Fruit fly (Drosophila melanogaster) whole organism, embryonic: Measurements from ENCODE around the gene Zaf1.
A peak's percentile ranks its signal among the peaks of the same experiment; 100 is the strongest.

Source experiments
- Aef1 ChIP-seq: fragments of 200-800 bp; sonication (Bioruptor generic); IDR thresholded peaks from 3 replicates; pipeline ENCODE4 v1.3.6; 2022; ENCODE audit warnings: missing biosample characterization, missing genetic modification characterization
- Blimp-1 ChIP-seq: fragments of 200-800 bp; sonication (Bioruptor generic); optimal IDR thresholded peaks from 3 replicates; lab custom pipeline; 2018; ENCODE audit warnings: missing biosample characterization, missing genetic modification characterization, mild to moderate bottlenecking, moderate library complexity, missing genetic modification reagents
- CG11723 ChIP-seq: fragments of 200-800 bp; sonication (Bioruptor generic); optimal IDR thresholded peaks from 2 replicates; lab custom pipeline; 2017; ENCODE audit warnings: missing biosample characterization, mild to moderate bottlenecking, missing genetic modification characterization
- CG12236 ChIP-seq: fragments of 200-800 bp; sonication (Bioruptor generic); optimal IDR thresholded peaks from 2 replicates; lab custom pipeline; 2016; ENCODE audit warnings: missing biosample characterization, missing genetic modification characterization
- CG12744 ChIP-seq: fragments of 200-800 bp; sonication (Bioruptor generic); optimal IDR thresholded peaks from 2 replicates; lab custom pipeline; 2016; ENCODE audit warnings: missing biosample characterization, missing genetic modification characterization
- CG13624 ChIP-seq: fragments of 200-800 bp; sonication (Bioruptor generic); optimal IDR thresholded peaks from 2 replicates; lab custom pipeline; 2016; ENCODE audit warnings: missing biosample characterization, missing genetic modification characterization
- CG17359 ChIP-seq: fragments of 200-800 bp; sonication (Bioruptor generic); optimal IDR thresholded peaks from 3 replicates; lab custom pipeline; 2018; ENCODE audit warnings: missing biosample characterization, mild to moderate bottlenecking, missing genetic modification characterization, moderate library complexity
- CG17361 ChIP-seq: fragments of 200-800 bp; sonication (Bioruptor generic); IDR thresholded peaks from 3 replicates; pipeline ENCODE4 v1.3.6; 2022; ENCODE audit warnings: missing biosample characterization, missing genetic modification characterization
- CG2116 ChIP-seq: fragments of 200-800 bp; sonication (Bioruptor generic); optimal IDR thresholded peaks from 3 replicates; lab custom pipeline; 2018; ENCODE audit warnings: missing biosample characterization, mild to moderate bottlenecking, missing genetic modification characterization
- CG2875 ChIP-seq: fragments of 200-800 bp; sonication (Bioruptor generic); optimal IDR thresholded peaks from 2 replicates; lab custom pipeline; 2017; ENCODE audit warnings: missing biosample characterization, mild to moderate bottlenecking, missing genetic modification characterization, missing genetic modification reagents
- CG31224 ChIP-seq: fragments of 200-800 bp; sonication (Bioruptor generic); IDR thresholded peaks from 2 replicates; pipeline ENCODE4 v1.3.6; 2022; ENCODE audit warnings: missing biosample characterization, missing genetic modification characterization
- CG34376 ChIP-seq: fragments of 200-800 bp; sonication (Bioruptor generic); optimal IDR thresholded peaks from 2 replicates; lab custom pipeline; 2018; ENCODE audit warnings: missing biosample characterization, mild to moderate bottlenecking, missing genetic modification characterization
- CG3995 ChIP-seq: fragments of 200-800 bp; sonication (Bioruptor generic); optimal IDR thresholded peaks from 3 replicates; lab custom pipeline; 2016; ENCODE audit warnings: missing biosample characterization, missing genetic modification characterization
- CG4617 ChIP-seq: fragments of 200-800 bp; sonication (Bioruptor generic); optimal IDR thresholded peaks from 3 replicates; lab custom pipeline; 2016; ENCODE audit warnings: missing biosample characterization, missing genetic modification characterization, borderline replicate concordance
- CG6683 ChIP-seq: fragments of 200-800 bp; sonication (Bioruptor generic); optimal IDR thresholded peaks from 2 replicates; lab custom pipeline; 2017; ENCODE audit warnings: missing biosample characterization, mild to moderate bottlenecking, missing genetic modification characterization, missing genetic modification reagents
- CG7839 ChIP-seq: fragments of 200-800 bp; sonication (Bioruptor generic); optimal IDR thresholded peaks from 3 replicates; lab custom pipeline; 2018; ENCODE audit warnings: missing biosample characterization, mild to moderate bottlenecking, missing genetic modification characterization, moderate library complexity
- CG9215 ChIP-seq: fragments of 200-800 bp; sonication (Bioruptor generic); IDR thresholded peaks from 2 replicates; pipeline ENCODE4 v1.3.6; 2022; ENCODE audit warnings: missing biosample characterization, missing genetic modification characterization
- CG9727 ChIP-seq: fragments of 200-800 bp; sonication (Bioruptor generic); optimal IDR thresholded peaks from 3 replicates; lab custom pipeline; 2017; ENCODE audit warnings: missing biosample characterization, mild to moderate bottlenecking, missing genetic modification characterization
- CG9932 ChIP-seq: fragments of 200-800 bp; sonication (Bioruptor generic); IDR thresholded peaks from 2 replicates; pipeline ENCODE4 v1.3.6; 2022; ENCODE audit warnings: missing biosample characterization, missing genetic modification characterization
- CHES-1-like ChIP-seq: fragments of 200-800 bp; sonication (Bioruptor generic); optimal IDR thresholded peaks from 2 replicates; lab custom pipeline; 2016; ENCODE audit warnings: missing biosample characterization, missing genetic modification characterization
- Chrac-16 ChIP-seq: fragments of 200-800 bp; sonication (Bioruptor generic); optimal IDR thresholded peaks from 3 replicates; lab custom pipeline; 2016; ENCODE audit warnings: missing biosample characterization, missing genetic modification characterization
- ERR ChIP-seq: fragments of 200-800 bp; sonication (Bioruptor generic); optimal IDR thresholded peaks from 2 replicates; lab custom pipeline; 2016; ENCODE audit warnings: missing biosample characterization, missing genetic modification characterization
- Elba2 ChIP-seq: fragments of 200-800 bp; sonication (Bioruptor generic); optimal IDR thresholded peaks from 3 replicates; lab custom pipeline; 2016; ENCODE audit warnings: missing biosample characterization, missing genetic modification characterization
- Fer3 ChIP-seq: fragments of 200-800 bp; sonication (Bioruptor generic); optimal IDR thresholded peaks from 2 replicates; lab custom pipeline; 2018; ENCODE audit warnings: missing biosample characterization, mild to moderate bottlenecking, missing genetic modification characterization, moderate library complexity
- Hmr ChIP-seq: fragments of 200-800 bp; sonication (Bioruptor generic); optimal IDR thresholded peaks from 3 replicates; lab custom pipeline; 2017; ENCODE audit warnings: mild to moderate bottlenecking, missing biosample characterization, missing genetic modification reagents, missing genetic modification characterization
- Max ChIP-seq: fragments of 200-800 bp; sonication (Bioruptor generic); optimal IDR thresholded peaks from 2 replicates; lab custom pipeline; 2016; ENCODE audit warnings: missing biosample characterization, mild to moderate bottlenecking, missing genetic modification characterization
- Mes4 ChIP-seq: fragments of 200-800 bp; sonication (Bioruptor generic); optimal IDR thresholded peaks from 2 replicates; lab custom pipeline; 2016; ENCODE audit warnings: missing biosample characterization, missing genetic modification characterization
- Oli ChIP-seq: fragments of 200-800 bp; sonication (Bioruptor generic); optimal IDR thresholded peaks from 2 replicates; lab custom pipeline; 2018; ENCODE audit warnings: missing biosample characterization, mild to moderate bottlenecking, missing genetic modification characterization, moderate library complexity
- Optix ChIP-seq: fragments of 200-800 bp; sonication (Bioruptor generic); IDR thresholded peaks from 3 replicates; pipeline ENCODE4 v1.3.6; 2022; ENCODE audit warnings: missing biosample characterization, missing genetic modification characterization
- Sin3A ChIP-seq: fragments of >200 bp; optimal IDR thresholded peaks from 2 replicates; lab custom pipeline; 2018
- ato ChIP-seq: fragments of 200-800 bp; sonication (Bioruptor generic); IDR thresholded peaks from 2 replicates; pipeline ENCODE4 v1.3.6; 2022; ENCODE audit warnings: missing biosample characterization, missing genetic modification characterization; ENCODE audit not compliant: partially characterized antibody
- az2 ChIP-seq: fragments of 200-800 bp; sonication (Bioruptor generic); optimal IDR thresholded peaks from 3 replicates; lab custom pipeline; 2016; ENCODE audit warnings: missing biosample characterization, missing genetic modification characterization
- chif ChIP-seq, 2 experiments: fragments of 200-800 bp; sonication (Bioruptor generic); optimal IDR thresholded peaks; 3 replicates each; lab custom pipeline; 2016; ENCODE audit warnings: missing biosample characterization in 2 of 2, missing genetic modification characterization in 2 of 2
- dimm ChIP-seq: fragments of 200-800 bp; sonication (Bioruptor generic); IDR thresholded peaks from 2 replicates; pipeline ENCODE4 v1.3.6; 2022; ENCODE audit warnings: missing biosample characterization, missing genetic modification characterization
- esg ChIP-seq: fragments of 200-800 bp; sonication (Bioruptor generic); conservative IDR thresholded peaks from 2 replicates; pipeline ENCODE4 v1.3.6; 2022; ENCODE audit warnings: missing biosample characterization, missing genetic modification characterization
- gcm ChIP-seq: fragments of 200-800 bp; sonication (Bioruptor generic); optimal IDR thresholded peaks from 2 replicates; lab custom pipeline; 2019; ENCODE audit warnings: missing biosample characterization, mild to moderate bottlenecking, missing genetic modification characterization, moderate library complexity
- gsb ChIP-seq: fragments of 200-800 bp; sonication (Bioruptor generic); IDR thresholded peaks from 2 replicates; pipeline ENCODE4 v1.3.6; 2022; ENCODE audit warnings: missing biosample characterization, missing genetic modification characterization
- hkb ChIP-seq, 2 experiments: fragments of 200-800 bp in 1 of 2; fragments of >200 bp in 1 of 2; sonication (Bioruptor generic) in 1 of 2; IDR thresholded peaks in 1 of 2; optimal IDR thresholded peaks in 1 of 2; 2 replicates each; pipeline versions ENCODE4 v1.3.6 to Lab custom; 2017 to 2022; ENCODE audit warnings: missing biosample characterization in 1 of 2, missing genetic modification characterization in 1 of 2
- mam ChIP-seq: fragments of 200-800 bp; sonication (Bioruptor generic); optimal IDR thresholded peaks from 3 replicates; lab custom pipeline; 2016; ENCODE audit warnings: missing biosample characterization, missing genetic modification characterization
- mld ChIP-seq: fragments of 200-800 bp; sonication (Bioruptor generic); IDR thresholded peaks from 3 replicates; pipeline ENCODE4 v1.3.6; 2022; ENCODE audit warnings: missing biosample characterization, missing genetic modification characterization; ENCODE audit not compliant: partially characterized antibody
- nmo ChIP-seq: fragments of 200-800 bp; sonication (Bioruptor generic); optimal IDR thresholded peaks from 2 replicates; lab custom pipeline; 2018; ENCODE audit warnings: missing biosample characterization, mild to moderate bottlenecking, missing genetic modification characterization, moderate library complexity
- phol ChIP-seq: fragments of 200-800 bp; sonication (Bioruptor generic); optimal IDR thresholded peaks from 3 replicates; lab custom pipeline; 2018; ENCODE audit warnings: missing biosample characterization, mild to moderate bottlenecking, missing genetic modification characterization, moderate library complexity
- run ChIP-seq: fragments of 200-800 bp; sonication (Bioruptor generic); optimal IDR thresholded peaks from 3 replicates; lab custom pipeline; 2018; ENCODE audit warnings: missing biosample characterization, mild to moderate bottlenecking, missing genetic modification characterization
- slp2 ChIP-seq: fragments of 200-800 bp; sonication (Bioruptor generic); optimal IDR thresholded peaks from 2 replicates; lab custom pipeline; 2016; ENCODE audit warnings: missing biosample characterization, missing genetic modification characterization
- sob ChIP-seq: fragments of 200-800 bp; sonication (Bioruptor generic); IDR thresholded peaks from 2 replicates; pipeline ENCODE4 v1.3.6; 2022; ENCODE audit warnings: missing biosample characterization, missing genetic modification characterization
- sug ChIP-seq: fragments of 200-800 bp; optimal IDR thresholded peaks from 2 replicates; lab custom pipeline; 2019; ENCODE audit warnings: missing biosample characterization, mild to moderate bottlenecking, missing genetic modification characterization, moderate library complexity
- tgo ChIP-seq: fragments of 200-800 bp; sonication (Bioruptor generic); IDR thresholded peaks from 3 replicates; pipeline ENCODE4 v1.3.6; 2022; ENCODE audit warnings: missing biosample characterization, missing genetic modification characterization
- trem ChIP-seq: fragments of 200-800 bp; optimal IDR thresholded peaks from 3 replicates; lab custom pipeline; 2019; ENCODE audit warnings: missing biosample characterization, mild to moderate bottlenecking, missing genetic modification characterization, moderate library complexity
- vvl ChIP-seq: fragments of 200-800 bp; sonication (Bioruptor generic); IDR thresholded peaks from 2 replicates; pipeline ENCODE4 v1.3.6; 2022; ENCODE audit warnings: missing biosample characterization, missing genetic modification characterization

Zaf1 gene

dm6 chr3R:11673955-11674663, 48.7 kb upstream of the Zaf1 start, which contains the start of gene CG14715 (continued):
- TF ChIP-seq Chrac-16 (GFP tag; lab: Kevin White, UChicago) (peak; percentile 39), Aef1 (no peak), CG9727 (peak; percentile 30), gsb (no peak), CG13624 (GFP tag; lab: Kevin White, UChicago) (peak; percentile 51), az2 (GFP tag; lab: Kevin White, UChicago) (peak; percentile 50), CG3995 (GFP tag; lab: Kevin White, UChicago) (peak; percentile 60), sug (peak; percentile 19), Hmr (GFP tag; lab: Kevin White, UChicago) (peak; percentile 56), Blimp-1 (GFP tag; lab: Kevin White, UChicago) (peak; percentile 37), CG9215 (GFP tag; lab: Robert Waterston, UW) (no peak), nmo (GFP tag; lab: Kevin White, UChicago) (peak; percentile 74), dimm (GFP tag; lab: Robert Waterston, UW) (no peak), CG2116 (GFP tag; lab: Kevin White, UChicago) (peak; percentile 73), esg (no peak; the same call in 1 of the 2 replicates), mld (GFP tag; lab: Robert Waterston, UW) (no peak), CG12744 (GFP tag; lab: Kevin White, UChicago) (peak; percentile 13), CG2875 (GFP tag; lab: Kevin White, UChicago) (no peak), Mes4 (GFP tag; lab: Kevin White, UChicago) (peak; percentile 13), CG17359 (peak; percentile 23), sob (GFP tag; lab: Robert Waterston, UW) (peak; percentile 54; the same call in 1 of the 2 replicates), CG34376 (GFP tag; lab: Kevin White, UChicago) (no peak), Fer3 (tag; lab: Kevin White, UChicago) (peak; percentile 3), Max (peak; percentile 29), CG11723 (GFP tag; lab: Kevin White, UChicago) (no peak), trem (tag; lab: Kevin White, UChicago) (peak; percentile 65), gcm (GFP tag; lab: Kevin White, UChicago) (peak; percentile 23), hkb (optimal IDR thresholded peaks at IDR 0.05; lab: Kevin White, UChicago) (no peak), hkb (GFP tag; IDR thresholded peaks at IDR 0.05; lab: Robert Waterston, UW) (peak; percentile 64), phol (tag; lab: Kevin White, UChicago) (peak; percentile 71), vvl (GFP tag; lab: Robert Waterston, UW) (peak; percentile 70), Elba2 (GFP tag; lab: Kevin White, UChicago) (peak; percentile 4), mam (GFP tag; lab: Kevin White, UChicago) (peak; percentile 44), CG17361 (GFP tag; lab: Robert Waterston, UW) (peak; percentile 60; the same call in 2 of the 3 replicates), CG6683 (GFP tag; lab: Kevin White, UChicago) (no peak), ERR (GFP tag; lab: Kevin White, UChicago) (no peak), Sin3A (lab: Kevin White, UChicago) (peak; percentile 25), run (tag; lab: Kevin White, UChicago) (no peak), CG7839 (tag; lab: Kevin White, UChicago) (peak; percentile 48), CG12236 (peak; percentile 9), CG31224 (GFP tag; lab: Robert Waterston, UW) (no peak), CHES-1-like (GFP tag; lab: Kevin White, UChicago) (peak; percentile 55), slp2 (peak; percentile 14), Oli (tag; lab: Kevin White, UChicago) (peak; percentile 12), chif (GFP tag; optimal IDR thresholded peaks at IDR 0.05; lab: Kevin White, UChicago) (peak; percentile 20 to 34), Optix (GFP tag; lab: Robert Waterston, UW) (no peak), tgo (GFP tag; lab: Robert Waterston, UW) (peak; percentile 69), ato (GFP tag; lab: Robert Waterston, UW) (no peak), CG4617 (peak; percentile 68), CG9932 (GFP tag; lab: Robert Waterston, UW) (peak; percentile 40; the same call in 1 of the 2 replicates)
